Worm (Caenorhabditis elegans) whole organism, L2 larva: ENCODE measurements around the gene afmd-1.

ENCODE experiments used
- C34F6.9 ChIP-seq: fragments of 150-350 bp; optimal IDR thresholded peaks from 2 replicates; lab custom pipeline; 2014; ENCODE audit warnings: missing biosample characterization, missing genetic modification characterization
- ZK546.5 ChIP-seq: sonication (generic microtip); optimal IDR thresholded peaks from 2 replicates; lab custom pipeline; 2017; ENCODE audit warnings: missing biosample characterization, missing genetic modification characterization
- blmp-1 ChIP-seq: sonication (generic microtip); optimal IDR thresholded peaks from 2 replicates; lab custom pipeline; 2017; ENCODE audit warnings: missing genetic modification characterization, mild to moderate bottlenecking, missing compliant biosample characterization, antibody characterized with exemption, moderate library complexity; ENCODE audit not compliant: insufficient read depth
- elt-1 ChIP-seq: fragments of 150-350 bp; optimal IDR thresholded peaks from 2 replicates; lab custom pipeline; 2014; ENCODE audit warnings: missing biosample characterization, missing genetic modification characterization
- fos-1 ChIP-seq: fragments of 150-350 bp; optimal IDR thresholded peaks from 2 replicates; lab custom pipeline; 2014; ENCODE audit warnings: missing biosample characterization, missing genetic modification characterization
- gmeb-1 ChIP-seq: fragments of 150-350 bp; optimal IDR thresholded peaks from 2 replicates; lab custom pipeline; 2014; ENCODE audit warnings: missing biosample characterization, missing genetic modification characterization
- lin-13 ChIP-seq: fragments of 150-350 bp; optimal IDR thresholded peaks from 2 replicates; lab custom pipeline; 2014; ENCODE audit warnings: missing biosample characterization, missing genetic modification reagents, missing genetic modification characterization
- mab-5 ChIP-seq: fragments of 150-350 bp; optimal IDR thresholded peaks from 2 replicates; lab custom pipeline; 2014; ENCODE audit warnings: missing biosample characterization, missing genetic modification characterization
- mdl-1 ChIP-seq, 2 experiments: fragments of 150-350 bp in 1 of 2; sonication (generic microtip) in 1 of 2; optimal IDR thresholded peaks; 2 replicates each; lab custom pipeline; 2017; ENCODE audit warnings: missing biosample characterization in 2 of 2, missing genetic modification characterization in 2 of 2
- nhr-129 ChIP-seq: fragments of 150-350 bp; optimal IDR thresholded peaks from 2 replicates; lab custom pipeline; 2014; ENCODE audit warnings: missing biosample characterization, missing genetic modification characterization
- nhr-237 ChIP-seq: fragments of 150-350 bp; optimal IDR thresholded peaks from 2 replicates; lab custom pipeline; 2014; ENCODE audit warnings: missing biosample characterization, missing genetic modification characterization
- snpc-4 ChIP-seq: fragments of 150-350 bp; optimal IDR thresholded peaks from 2 replicates; lab custom pipeline; 2014; ENCODE audit warnings: missing biosample characterization, missing genetic modification characterization
- unc-39 ChIP-seq: fragments of 150-350 bp; optimal IDR thresholded peaks from 2 replicates; lab custom pipeline; 2014; ENCODE audit warnings: missing biosample characterization, missing genetic modification characterization

ce11 chrIV:7196853-7197252, 47.2 kb upstream of the afmd-1 start, which contains the start of gene unc-8:
- no peak for TF ChIP-seq blmp-1
- TF ChIP-seq nhr-129 (tag; lab: Kevin White, UChicago), result no peak
- no peak for TF ChIP-seq nhr-237 (tag; lab: Kevin White, UChicago)
- no peak for TF ChIP-seq ZK546.5
- TF ChIP-seq mab-5 (tag; lab: Kevin White, UChicago), result no peak
- TF ChIP-seq unc-39 (tag; lab: Kevin White, UChicago), result no peak
- TF ChIP-seq lin-13 (GFP tag; lab: Kevin White, UChicago), result no peak
- no peak for TF ChIP-seq C34F6.9 (tag; lab: Kevin White, UChicago)
- TF ChIP-seq fos-1, result no peak
- no peak for TF ChIP-seq mdl-1 (tag; optimal IDR thresholded peaks at IDR 0.05; lab: Kevin White, UChicago)
- TF ChIP-seq elt-1 (tag; lab: Kevin White, UChicago), result no peak
- no peak for TF ChIP-seq snpc-4 (tag; lab: Kevin White, UChicago)
- TF ChIP-seq gmeb-1 (tag; lab: Kevin White, UChicago), result no peak
